Fruit fly (Drosophila melanogaster) whole organism: ENCODE results near the gene CG12118.

Experiments
- CG8478 ChIP-seq: fragments of >200 bp; optimal IDR thresholded peaks from 2 replicates; lab custom pipeline; 2018; ENCODE audit warnings: inconsistent platforms
- Dll ChIP-seq: fragments of >200 bp; optimal IDR thresholded peaks from 2 replicates; lab custom pipeline; 2017
- EcR ChIP-seq, 2 experiments: fragments of >200 bp; optimal IDR thresholded peaks; 2 replicates each; lab custom pipeline; 2017; ENCODE audit warnings: missing biosample characterization in 2 of 2, missing genetic modification characterization in 2 of 2, missing genetic modification reagents in 2 of 2
- pan ChIP-seq: fragments of >200 bp; optimal IDR thresholded peaks from 2 replicates; lab custom pipeline; 2017
- psq ChIP-seq: fragments of >200 bp; optimal IDR thresholded peaks from 2 replicates; lab custom pipeline; 2017
- usp ChIP-seq: fragments of >200 bp; optimal IDR thresholded peaks from 2 replicates; lab custom pipeline; 2017; ENCODE audit warnings: missing biosample characterization, missing genetic modification characterization, mixed read lengths

CG12118 gene

DNA sequence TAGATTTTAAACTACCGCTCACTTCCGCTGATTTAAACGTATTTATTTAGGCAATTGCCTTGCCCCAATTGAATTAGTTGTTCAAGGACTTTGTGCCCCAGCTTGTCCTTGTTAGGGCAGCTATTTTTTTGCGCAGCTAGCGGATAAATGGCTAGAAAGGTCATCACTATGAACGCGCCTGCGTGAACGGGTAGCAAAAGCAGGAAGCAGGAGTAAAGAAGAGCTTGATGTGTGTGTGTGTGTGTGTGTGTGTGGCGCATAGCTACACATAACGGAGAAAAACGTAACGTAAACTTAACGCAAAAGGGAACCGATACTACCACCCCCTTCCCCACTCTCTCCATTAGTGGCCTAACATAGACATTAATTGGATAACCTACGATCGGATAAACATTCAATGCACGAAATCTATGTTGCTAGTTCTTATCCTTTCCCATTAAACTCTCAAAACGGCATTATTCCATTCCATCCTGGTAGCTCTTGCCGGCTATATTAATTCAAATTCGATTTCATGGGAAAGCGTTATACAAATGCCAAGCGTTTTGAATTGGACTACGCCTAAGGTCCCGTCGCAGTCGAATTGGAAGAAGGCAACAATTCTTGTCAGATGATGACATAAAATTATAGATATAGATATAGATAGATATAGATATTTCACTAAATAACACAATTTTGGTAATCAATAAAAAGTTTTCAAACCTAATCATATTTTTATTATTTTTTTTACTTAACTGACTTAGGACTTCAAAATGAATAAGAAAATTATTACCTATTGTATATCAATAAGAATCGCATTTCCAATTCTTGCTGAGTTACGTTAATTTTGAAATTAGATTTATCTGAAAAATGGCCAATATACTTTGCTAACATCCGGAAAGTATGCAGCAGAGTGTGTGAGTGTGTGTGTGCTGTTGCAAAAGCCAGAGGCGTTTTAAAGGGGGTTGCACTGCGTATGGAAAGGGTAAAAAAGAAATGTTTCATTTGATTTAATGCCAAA lies 31.4 kb downstream of the CG12118 start:
- TF ChIP-seq CG8478: no peak
- no peak for TF ChIP-seq pan (lab: Kevin White, UChicago)
- no peak for TF ChIP-seq EcR (GFP tag; optimal IDR thresholded peaks at IDR 0.05; lab: Kevin White, UChicago)
- no peak for TF ChIP-seq Dll (lab: Kevin White, UChicago)
- no peak for TF ChIP-seq psq
- no peak for TF ChIP-seq usp (GFP tag; lab: Kevin White, UChicago)

DNA sequence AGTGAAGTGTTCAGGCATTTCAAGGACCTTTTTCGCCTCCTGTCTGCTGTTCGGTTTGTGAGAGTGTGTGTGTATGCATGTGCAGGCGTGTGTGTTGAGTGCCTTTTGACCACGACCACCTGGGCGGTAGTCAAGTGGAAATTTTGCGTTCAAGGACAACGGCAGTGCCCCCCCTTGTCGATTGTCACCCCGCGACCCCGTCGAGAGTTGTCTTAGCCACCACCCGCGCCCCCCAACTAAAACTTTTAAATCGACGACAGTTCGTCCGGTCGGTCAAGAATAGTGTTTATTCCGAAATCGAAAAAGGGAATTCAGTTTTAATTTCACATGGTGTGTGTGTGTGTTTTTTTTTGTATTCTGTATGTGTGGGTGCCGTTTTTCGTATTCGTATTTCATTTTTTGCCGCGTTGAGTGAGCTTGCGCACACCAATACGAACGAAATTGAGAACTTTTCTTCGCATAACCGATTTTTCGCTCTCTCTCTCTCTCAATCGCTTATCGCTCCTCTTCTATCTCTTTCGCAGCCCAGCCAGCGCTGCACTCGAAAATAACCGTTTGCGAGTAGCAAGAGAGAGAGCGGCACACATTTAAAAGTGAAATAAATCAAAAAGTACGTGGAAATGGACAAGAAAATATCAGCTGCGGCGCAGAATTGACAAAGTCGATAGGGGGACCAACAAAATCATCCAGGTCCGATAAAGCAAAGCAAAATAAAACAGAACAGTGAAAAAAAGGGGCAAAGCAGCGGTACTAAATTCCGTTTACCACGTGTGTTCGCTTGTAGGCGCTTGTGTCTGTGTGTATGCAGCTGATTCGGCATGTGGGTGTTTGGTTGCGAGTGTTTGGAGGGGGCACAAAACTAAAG lies 32.3 kb downstream of the CG12118 start:
- peak; percentile 12 for TF ChIP-seq CG8478
- TF ChIP-seq psq: no peak

DNA sequence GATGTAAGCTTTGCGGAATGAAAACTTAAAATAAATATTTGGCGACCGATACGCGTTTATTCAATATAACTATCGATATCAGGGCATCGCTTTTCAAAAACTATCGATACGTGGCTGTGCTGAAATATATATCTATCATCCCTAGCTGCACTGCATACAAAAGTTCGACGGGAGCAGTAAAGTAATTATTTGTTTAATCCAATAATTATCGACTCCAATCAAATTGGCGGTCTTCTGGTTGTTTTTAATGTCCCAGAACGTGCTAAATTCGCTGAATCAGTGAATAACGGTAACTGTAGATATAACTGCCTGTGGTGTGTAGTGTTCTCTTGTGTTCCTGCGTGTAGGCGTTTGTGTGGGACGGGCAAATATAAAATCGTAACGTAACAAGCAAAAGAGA lies 33.1 kb downstream of the CG12118 start, which contains the start of gene mei-P26:
Gene mei-P26, plus strand, starts transcription at position 146 of the 400 bp plus-strand sequence.
- TF ChIP-seq Dll (lab: Kevin White, UChicago) (no peak), EcR (GFP tag; optimal IDR thresholded peaks at IDR 0.05; lab: Kevin White, UChicago) (no peak), psq (no peak)

DNA sequence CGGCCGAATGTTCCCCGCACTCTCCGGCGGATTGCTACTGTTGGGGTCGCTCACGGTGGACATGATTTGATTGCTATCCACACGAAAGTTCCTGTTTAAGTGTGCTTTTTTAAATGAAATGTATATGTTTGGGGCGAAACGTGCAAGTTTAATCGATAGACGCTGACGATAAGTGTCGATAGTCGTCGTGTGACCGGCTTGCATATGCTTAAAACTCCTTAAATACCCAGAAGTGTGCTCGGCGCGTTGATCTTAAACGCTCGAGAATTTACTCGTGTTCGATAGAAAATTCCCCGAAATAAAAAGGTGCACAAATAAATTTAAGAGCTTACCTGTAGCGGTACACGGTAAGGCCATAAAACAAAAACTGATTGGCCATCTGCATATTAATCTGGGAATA lies 34.3 kb downstream of the CG12118 start, which contains the start of the genes Zpr1 and CG44532:
Gene Zpr1, minus strand, starts transcription at position 179 of the 400 bp plus-strand sequence.
Gene CG44532, plus strand, starts transcription at position 181 of the 400 bp plus-strand sequence.
- TF ChIP-seq EcR (GFP tag; optimal IDR thresholded peaks at IDR 0.05; lab: Kevin White, UChicago): no peak
- no peak for TF ChIP-seq usp (GFP tag; lab: Kevin White, UChicago)
- TF ChIP-seq pan (lab: Kevin White, UChicago): no peak
- no peak for TF ChIP-seq CG8478
- TF ChIP-seq Dll (lab: Kevin White, UChicago): no peak
- no peak for TF ChIP-seq psq

DNA sequence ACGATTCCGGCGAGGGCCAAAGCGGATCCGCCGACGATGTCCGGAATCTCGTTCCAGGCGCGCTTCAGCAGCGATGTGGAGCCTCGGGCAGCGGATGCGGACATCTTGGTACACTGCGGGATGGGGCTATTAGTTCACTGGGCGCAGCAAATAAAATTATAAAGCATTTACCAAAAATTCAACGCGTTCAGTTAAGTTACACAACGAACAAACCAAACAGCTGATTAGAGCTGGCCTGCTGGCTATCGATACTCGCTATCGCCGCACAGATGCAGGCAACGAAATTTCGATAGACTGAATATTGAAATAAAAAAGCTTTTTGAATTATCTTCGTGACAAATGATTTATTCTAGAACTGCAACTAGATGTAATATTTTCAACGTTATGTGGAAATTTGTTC lies 36.5 kb downstream of the CG12118 start, which contains the start of gene NdufA3:
Gene NdufA3, minus strand, starts transcription at position 317 of the 400 bp plus-strand sequence.
- TF ChIP-seq Dll (lab: Kevin White, UChicago) (no peak), EcR (GFP tag; optimal IDR thresholded peaks at IDR 0.05; lab: Kevin White, UChicago) (no peak), CG8478 (no peak), usp (GFP tag; lab: Kevin White, UChicago) (no peak), psq (no peak), pan (lab: Kevin White, UChicago) (no peak)

DNA sequence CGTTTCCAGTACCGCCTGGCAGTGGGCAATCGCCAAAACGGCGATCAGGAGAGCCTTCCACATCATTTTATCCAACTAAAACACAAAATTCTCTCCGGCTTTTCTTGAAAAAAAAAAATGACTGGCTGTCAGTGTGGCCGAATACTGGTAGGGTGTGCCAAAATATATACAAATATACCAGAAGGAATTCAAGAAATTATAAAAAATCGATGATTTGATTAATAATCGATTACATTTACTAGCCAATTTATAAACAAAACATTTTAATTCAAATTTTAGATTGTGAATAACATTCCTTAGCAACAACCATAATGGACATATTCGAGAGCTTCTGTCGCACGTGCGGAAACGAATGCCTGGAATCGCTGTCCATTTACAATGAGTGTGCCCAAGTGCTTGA lies 37.8 kb downstream of the CG12118 start, which contains the start of the genes Ost48 and Dlip1:
Gene Ost48, minus strand, starts transcription at position 150 of the 400 bp plus-strand sequence.
Gene Dlip1, plus strand, starts transcription at position 257 of the 400 bp plus-strand sequence.
- TF ChIP-seq usp (GFP tag; lab: Kevin White, UChicago) (no peak), pan (lab: Kevin White, UChicago) (no peak)

DNA sequence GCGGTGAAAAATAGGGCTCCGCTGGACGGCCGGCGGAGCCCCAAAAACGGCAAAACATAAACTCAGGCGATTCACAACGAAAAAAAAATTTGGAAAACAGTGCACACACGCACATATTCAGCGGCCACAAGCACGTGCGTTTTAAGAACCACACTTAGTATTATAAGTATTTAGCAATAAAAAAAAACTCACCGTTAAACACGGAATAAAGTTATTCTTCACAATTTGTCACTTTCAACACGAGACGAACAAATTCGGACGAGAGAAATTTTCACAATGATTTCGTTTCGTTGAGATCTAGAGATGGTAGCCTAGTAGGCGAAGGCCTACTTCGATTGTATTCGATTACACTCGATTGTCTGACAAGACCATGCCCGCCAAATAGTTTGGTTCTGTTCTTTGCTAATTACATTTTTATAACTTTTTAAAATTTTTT lies 39.8 kb downstream of the CG12118 start, which contains the start of gene His3.3B:
Gene His3.3B, minus strand, starts transcription at position 282 of the 436 bp plus-strand sequence.
- TF ChIP-seq usp (GFP tag; lab: Kevin White, UChicago) (no peak), Dll (lab: Kevin White, UChicago) (no peak), CG8478 (no peak), pan (lab: Kevin White, UChicago) (no peak), psq (no peak), EcR (GFP tag; optimal IDR thresholded peaks at IDR 0.05; lab: Kevin White, UChicago) (no peak)

DNA sequence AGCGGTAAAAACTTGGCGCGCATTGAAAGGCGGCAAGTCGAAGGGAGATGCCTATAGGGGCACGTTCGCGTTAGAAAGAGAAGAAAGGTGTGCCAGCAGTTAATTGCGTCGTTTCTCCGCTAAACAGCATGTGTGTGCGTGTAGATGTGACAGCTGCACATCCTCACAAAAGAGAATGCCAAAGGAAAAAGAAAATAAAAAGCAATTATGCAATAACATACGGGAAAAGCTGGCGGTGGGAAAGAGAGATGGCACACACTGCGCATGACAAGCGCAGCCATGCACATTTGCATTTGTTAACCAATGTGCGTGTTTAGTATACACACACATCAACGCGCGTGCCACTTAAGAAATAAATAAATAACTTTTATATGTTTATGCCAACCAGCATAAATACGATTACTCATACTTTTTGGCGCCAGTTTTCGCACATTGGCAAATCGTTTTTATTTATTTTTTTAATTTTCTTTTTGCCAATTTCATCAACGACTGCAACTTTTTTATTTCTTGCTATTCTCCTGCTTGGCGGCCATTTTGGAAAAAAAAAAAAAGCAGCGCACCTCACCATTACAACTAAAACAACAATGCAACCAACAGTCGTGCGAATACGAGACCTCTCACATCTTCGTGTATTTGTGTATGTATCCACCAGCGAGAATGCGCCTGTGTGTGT lies 40.4 kb downstream of the CG12118 start:
- TF ChIP-seq Dll (lab: Kevin White, UChicago) (peak; percentile 41), EcR (GFP tag; optimal IDR thresholded peaks at IDR 0.05; lab: Kevin White, UChicago) (no peak), CG8478 (peak; percentile 43)

DNA sequence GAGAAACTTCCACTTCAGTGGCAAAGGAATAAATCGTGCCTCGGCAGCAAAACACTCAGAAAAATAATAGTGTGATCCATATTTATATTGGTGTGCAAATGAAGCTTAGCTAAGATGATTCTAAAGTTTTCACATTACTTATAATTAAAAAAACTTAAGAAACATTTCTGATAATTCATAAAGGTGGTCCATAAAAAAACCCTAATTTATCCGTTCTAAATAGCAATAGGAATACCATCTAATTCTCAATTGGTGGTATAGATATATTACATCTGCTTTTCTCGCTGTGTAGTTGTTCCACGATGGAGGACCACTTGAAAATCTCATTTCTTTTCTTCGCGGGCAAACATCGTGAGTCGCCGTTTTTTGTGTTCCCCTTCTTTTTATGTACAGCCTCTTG lies 41.1 kb downstream of the CG12118 start:
- TF ChIP-seq pan (lab: Kevin White, UChicago) (no peak), usp (GFP tag; lab: Kevin White, UChicago) (no peak), psq (no peak), Dll (lab: Kevin White, UChicago) (no peak), EcR (GFP tag; optimal IDR thresholded peaks at IDR 0.05; lab: Kevin White, UChicago) (no peak), CG8478 (no peak)

DNA sequence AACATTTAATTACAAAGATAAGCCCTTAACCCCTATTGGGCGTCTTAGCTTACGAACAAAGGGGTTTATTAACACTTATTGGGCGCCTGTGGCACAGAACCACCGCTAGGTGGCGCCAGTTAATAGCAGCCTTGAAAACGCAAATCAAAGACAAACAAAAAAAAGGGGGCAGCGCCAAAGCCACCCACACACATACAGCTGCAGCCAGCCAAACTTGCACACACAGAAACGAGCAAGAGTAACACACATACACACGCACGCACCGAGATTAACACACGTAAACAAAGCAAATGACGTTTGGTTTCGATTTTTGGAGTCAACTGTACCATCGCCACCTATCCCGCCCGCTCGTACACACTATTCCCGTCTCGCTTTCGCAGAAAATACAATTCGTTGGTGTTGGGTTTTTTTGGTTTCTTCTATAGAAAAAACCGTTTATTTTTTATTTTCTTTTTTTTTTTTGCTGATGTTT lies 44.1 kb downstream of the CG12118 start:
- TF ChIP-seq pan (lab: Kevin White, UChicago) (no peak), CG8478 (no peak), Dll (lab: Kevin White, UChicago) (no peak), psq (no peak), usp (GFP tag; lab: Kevin White, UChicago) (no peak), EcR (GFP tag; optimal IDR thresholded peaks at IDR 0.05; lab: Kevin White, UChicago) (no peak)

DNA sequence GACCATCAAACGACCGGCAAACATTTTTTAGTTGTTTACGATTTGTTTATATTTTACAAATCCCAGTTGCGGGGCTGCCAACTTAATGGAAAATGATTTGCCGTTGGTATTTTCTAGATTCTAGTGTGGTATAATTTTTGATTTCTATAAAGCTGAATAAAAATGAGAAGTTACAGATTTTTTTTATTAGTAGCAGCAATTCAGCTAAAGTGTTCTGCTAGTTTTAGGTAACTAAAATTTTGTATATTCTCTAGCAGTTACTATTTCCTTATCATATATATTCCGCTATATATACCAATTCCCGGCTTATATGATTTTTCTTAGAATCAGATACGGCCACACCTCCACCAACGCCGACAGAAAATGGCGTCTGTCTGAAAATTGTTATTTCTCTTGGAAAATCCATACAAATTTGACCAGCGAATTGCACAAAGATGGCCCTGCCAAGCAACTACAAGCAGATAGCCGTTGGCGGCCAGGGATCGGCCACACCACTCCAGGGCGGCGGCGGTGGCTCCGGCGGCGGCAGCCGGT lies 47.2 kb downstream of the CG12118 start, which contains the start of the genes fh and Bap111:
Gene fh, minus strand, starts transcription at position 83 of the 534 bp plus-strand sequence.
Gene Bap111, plus strand, starts transcription at position 321 of the 534 bp plus-strand sequence.
- TF ChIP-seq psq (no peak), pan (lab: Kevin White, UChicago) (no peak), Dll (lab: Kevin White, UChicago) (no peak), usp (GFP tag; lab: Kevin White, UChicago) (no peak), EcR (GFP tag; optimal IDR thresholded peaks at IDR 0.05; lab: Kevin White, UChicago) (no peak), CG8478 (no peak)
